Worm (Caenorhabditis elegans): Measurements from ENCODE around the gene vang-1.
A peak's percentile ranks its signal among the peaks of the same experiment; 100 is the strongest.

- TF ChIP-seq sea-2 (GFP tag; optimal IDR thresholded peaks at IDR 0.05): no peak
- no peak for TF ChIP-seq nhr-11 (tag; optimal IDR thresholded peaks at IDR 0.05)
- no peak for TF ChIP-seq elt-1 (tag; optimal IDR thresholded peaks at IDR 0.05)
- no peak for TF ChIP-seq lin-39 (tag; optimal IDR thresholded peaks at IDR 0.05)
- TF ChIP-seq fkh-2 (tag; optimal IDR thresholded peaks at IDR 0.05): no peak
- peak; percentile 78 for TF ChIP-seq elt-2 (tag; optimal IDR thresholded peaks at IDR 0.05)
- TF ChIP-seq elt-3 (tag; optimal IDR thresholded peaks at IDR 0.05): no peak
- no peak for TF ChIP-seq pha-4 (tag; optimal IDR thresholded peaks at IDR 0.05)
- no peak for TF ChIP-seq jun-1 (tag; optimal IDR thresholded peaks at IDR 0.05)
- TF ChIP-seq unc-39 (tag; optimal IDR thresholded peaks at IDR 0.05): no peak
These were observed 20.5 kb downstream of the vang-1 start for ce11 chrX:2906062-2906732.
